Fruit fly (Drosophila melanogaster) whole organism, embryonic: ENCODE results near the gene Cow.

Source experiments
- Ada2b ChIP-seq: fragments of 200-800 bp; sonication (Bioruptor generic); IDR thresholded peaks from 2 replicates; pipeline ENCODE4 v1.3.6; 2022; ENCODE audit warnings: missing biosample characterization, missing genetic modification characterization
- Bgb ChIP-seq: fragments of 200-800 bp; sonication (Bioruptor generic); IDR thresholded peaks from 2 replicates; pipeline ENCODE4 v1.3.6; 2022; ENCODE audit warnings: missing biosample characterization, missing genetic modification characterization; ENCODE audit not compliant: partially characterized antibody
- Bteb2 ChIP-seq: fragments of 200-800 bp; sonication (Bioruptor generic); optimal IDR thresholded peaks from 2 replicates; lab custom pipeline; 2016; ENCODE audit warnings: missing biosample characterization, missing genetic modification characterization
- CG11085 ChIP-seq: fragments of 200-800 bp; sonication (Bioruptor generic); IDR thresholded peaks from 2 replicates; pipeline ENCODE4 v1.3.6; 2022; ENCODE audit warnings: missing biosample characterization, missing genetic modification characterization
- CG11504 ChIP-seq: fragments of 200-800 bp; sonication (Bioruptor generic); optimal IDR thresholded peaks from 3 replicates; lab custom pipeline; 2019; ENCODE audit warnings: missing biosample characterization, mild to moderate bottlenecking, missing genetic modification characterization, moderate library complexity
- CG17361 ChIP-seq: fragments of 200-800 bp; sonication (Bioruptor generic); IDR thresholded peaks from 3 replicates; pipeline ENCODE4 v1.3.6; 2022; ENCODE audit warnings: missing biosample characterization, missing genetic modification characterization
- CG17802 ChIP-seq: fragments of 200-800 bp; sonication (Bioruptor generic); optimal IDR thresholded peaks from 2 replicates; lab custom pipeline; 2018; ENCODE audit warnings: missing biosample characterization, mild to moderate bottlenecking, missing genetic modification characterization, moderate library complexity
- CG17912 ChIP-seq: fragments of 200-800 bp; sonication (Bioruptor generic); optimal IDR thresholded peaks from 2 replicates; lab custom pipeline; 2018; ENCODE audit warnings: missing biosample characterization, mild to moderate bottlenecking, missing genetic modification characterization
- CG18262 ChIP-seq: fragments of 200-800 bp; optimal IDR thresholded peaks from 3 replicates; lab custom pipeline; 2019; ENCODE audit warnings: missing biosample characterization, mild to moderate bottlenecking, missing genetic modification characterization, moderate library complexity
- CG3281 ChIP-seq: fragments of 200-800 bp; sonication (Bioruptor generic); optimal IDR thresholded peaks from 3 replicates; lab custom pipeline; 2017; ENCODE audit warnings: missing biosample characterization, mild to moderate bottlenecking, missing genetic modification characterization
- CG34422 ChIP-seq: fragments of 200-800 bp; sonication (Bioruptor generic); IDR thresholded peaks from 3 replicates; pipeline ENCODE4 v1.3.6; 2022; ENCODE audit warnings: missing biosample characterization, missing genetic modification characterization
- CG4707 ChIP-seq: fragments of 200-800 bp; sonication (Bioruptor generic); optimal IDR thresholded peaks from 2 replicates; lab custom pipeline; 2018; ENCODE audit warnings: missing biosample characterization, mild to moderate bottlenecking, missing genetic modification characterization, moderate library complexity
- CG6683 ChIP-seq: fragments of 200-800 bp; sonication (Bioruptor generic); optimal IDR thresholded peaks from 2 replicates; lab custom pipeline; 2017; ENCODE audit warnings: missing biosample characterization, mild to moderate bottlenecking, missing genetic modification characterization, missing genetic modification reagents
- CG7745 ChIP-seq: fragments of 200-800 bp; sonication (Bioruptor generic); optimal IDR thresholded peaks from 2 replicates; lab custom pipeline; 2018; ENCODE audit warnings: missing biosample characterization, mild to moderate bottlenecking, missing genetic modification characterization, moderate library complexity
- CG8089 ChIP-seq: fragments of 200-800 bp; sonication (Bioruptor generic); optimal IDR thresholded peaks from 3 replicates; lab custom pipeline; 2016; ENCODE audit warnings: missing biosample characterization, missing genetic modification characterization
- CG8765 ChIP-seq: fragments of 200-800 bp; sonication (Bioruptor generic); IDR thresholded peaks from 2 replicates; pipeline ENCODE4 v1.3.6; 2022; ENCODE audit warnings: missing biosample characterization, missing genetic modification characterization
- CHES-1-like ChIP-seq: fragments of 200-800 bp; sonication (Bioruptor generic); optimal IDR thresholded peaks from 2 replicates; lab custom pipeline; 2016; ENCODE audit warnings: missing biosample characterization, missing genetic modification characterization
- Camta ChIP-seq: fragments of 200-800 bp; sonication (Bioruptor generic); optimal IDR thresholded peaks from 2 replicates; lab custom pipeline; 2016; ENCODE audit warnings: missing biosample characterization, missing genetic modification characterization
- CrebB ChIP-seq: fragments of 200-800 bp; sonication (Bioruptor generic); optimal IDR thresholded peaks from 3 replicates; lab custom pipeline; 2018; ENCODE audit warnings: missing biosample characterization, mild to moderate bottlenecking, missing genetic modification characterization
- Dll ChIP-seq: fragments of 200-800 bp; sonication (Bioruptor generic); IDR thresholded peaks from 4 replicates; pipeline ENCODE4 v1.3.6; 2022; ENCODE audit warnings: missing biosample characterization, missing genetic modification characterization; ENCODE audit not compliant: partially characterized antibody
- Drgx ChIP-seq: fragments of 200-800 bp; sonication (Bioruptor generic); IDR thresholded peaks from 2 replicates; pipeline ENCODE4 v1.3.6; 2022; ENCODE audit warnings: missing biosample characterization, missing genetic modification characterization
- Eip74EF ChIP-seq, 2 experiments: fragments of 200-800 bp in 1 of 2; fragments of >200 bp in 1 of 2; sonication (Bioruptor generic) in 1 of 2; optimal IDR thresholded peaks; 2 replicates each; lab custom pipeline; 2017 to 2019; ENCODE audit warnings: missing biosample characterization in 2 of 2, missing genetic modification characterization in 2 of 2, mild to moderate bottlenecking in 1 of 2, moderate library complexity in 1 of 2
- HmgZ ChIP-seq: fragments of 200-800 bp; sonication (Bioruptor generic); optimal IDR thresholded peaks from 2 replicates; lab custom pipeline; 2018; ENCODE audit warnings: missing biosample characterization, mild to moderate bottlenecking, missing genetic modification characterization
- Hmx ChIP-seq: fragments of 200-800 bp; sonication (Bioruptor generic); optimal IDR thresholded peaks from 2 replicates; lab custom pipeline; 2016; ENCODE audit warnings: missing biosample characterization, missing genetic modification characterization
- Lim3 ChIP-seq: fragments of 200-800 bp; sonication (Bioruptor generic); IDR thresholded peaks from 2 replicates; pipeline ENCODE4 v1.3.6; 2022; ENCODE audit warnings: missing biosample characterization, missing genetic modification characterization
- Myb ChIP-seq: fragments of 200-800 bp; sonication (Bioruptor generic); optimal IDR thresholded peaks from 2 replicates; lab custom pipeline; 2016; ENCODE audit warnings: missing biosample characterization, missing genetic modification characterization
- PHDP ChIP-seq: fragments of 200-800 bp; sonication (Bioruptor generic); optimal IDR thresholded peaks from 3 replicates; lab custom pipeline; 2018; ENCODE audit warnings: missing biosample characterization, mild to moderate bottlenecking, missing genetic modification characterization, moderate library complexity
- Xbp1 ChIP-seq: fragments of 200-800 bp; sonication (Bioruptor generic); optimal IDR thresholded peaks from 3 replicates; lab custom pipeline; 2016; ENCODE audit warnings: missing biosample characterization, mild to moderate bottlenecking, missing genetic modification characterization
- ewg ChIP-seq: fragments of 200-800 bp; sonication (Bioruptor generic); optimal IDR thresholded peaks from 3 replicates; lab custom pipeline; 2017; ENCODE audit warnings: mild to moderate bottlenecking, missing biosample characterization, missing genetic modification reagents, missing genetic modification characterization
- exex ChIP-seq: fragments of 200-800 bp; sonication (Bioruptor generic); optimal IDR thresholded peaks from 4 replicates; lab custom pipeline; 2018; ENCODE audit warnings: missing biosample characterization, mild to moderate bottlenecking, missing genetic modification characterization, moderate library complexity
- fu2 ChIP-seq: fragments of 200-800 bp; sonication (Bioruptor generic); optimal IDR thresholded peaks from 2 replicates; lab custom pipeline; 2016; ENCODE audit warnings: missing biosample characterization, missing genetic modification characterization
- gem ChIP-seq: fragments of 200-800 bp; sonication (Bioruptor generic); optimal IDR thresholded peaks from 2 replicates; lab custom pipeline; 2019; ENCODE audit warnings: missing biosample characterization, mild to moderate bottlenecking, missing genetic modification characterization, moderate library complexity
- gsb ChIP-seq: fragments of 200-800 bp; sonication (Bioruptor generic); IDR thresholded peaks from 2 replicates; pipeline ENCODE4 v1.3.6; 2022; ENCODE audit warnings: missing biosample characterization, missing genetic modification characterization
- hkb ChIP-seq, 2 experiments: fragments of 200-800 bp in 1 of 2; fragments of >200 bp in 1 of 2; sonication (Bioruptor generic) in 1 of 2; IDR thresholded peaks in 1 of 2; optimal IDR thresholded peaks in 1 of 2; 2 replicates each; pipeline versions ENCODE4 v1.3.6 to Lab custom; 2017 to 2022; ENCODE audit warnings: missing biosample characterization in 1 of 2, missing genetic modification characterization in 1 of 2
- kni ChIP-seq: fragments of 200-800 bp; sonication (Bioruptor generic); optimal IDR thresholded peaks from 3 replicates; lab custom pipeline; 2017; ENCODE audit warnings: mild to moderate bottlenecking, missing biosample characterization, missing genetic modification reagents, missing genetic modification characterization
- lilli ChIP-seq: fragments of 200-800 bp; sonication (Bioruptor generic); optimal IDR thresholded peaks from 3 replicates; lab custom pipeline; 2016; ENCODE audit warnings: missing biosample characterization, missing genetic modification characterization
- lola ChIP-seq, 3 experiments: fragments of >200 bp in 2 of 3; fragments of 200-800 bp in 1 of 3; sonication (Bioruptor generic) in 1 of 3; optimal IDR thresholded peaks; 2 replicates each; lab custom pipeline; 2017 to 2019; ENCODE audit warnings: missing biosample characterization in 3 of 3, missing genetic modification characterization in 3 of 3, mild to moderate bottlenecking in 1 of 3, moderate library complexity in 1 of 3
- odd ChIP-seq: fragments of 200-800 bp; sonication (Bioruptor generic); optimal IDR thresholded peaks from 2 replicates; lab custom pipeline; 2017; ENCODE audit warnings: missing biosample characterization, mild to moderate bottlenecking, missing genetic modification characterization
- pfk ChIP-seq: fragments of 200-800 bp; sonication (Bioruptor generic); optimal IDR thresholded peaks from 2 replicates; lab custom pipeline; 2018; ENCODE audit warnings: missing biosample characterization, mild to moderate bottlenecking, missing genetic modification characterization, moderate library complexity
- phol ChIP-seq: fragments of 200-800 bp; sonication (Bioruptor generic); optimal IDR thresholded peaks from 3 replicates; lab custom pipeline; 2018; ENCODE audit warnings: missing biosample characterization, mild to moderate bottlenecking, missing genetic modification characterization, moderate library complexity
- prd ChIP-seq, 3 experiments: fragments of >200 bp in 2 of 3; fragments of 200-800 bp in 1 of 3; sonication (Bioruptor generic) in 1 of 3; optimal IDR thresholded peaks in 2 of 3; IDR thresholded peaks in 1 of 3; 2 replicates in 2 of 3; 3 replicates in 1 of 3; pipeline versions ENCODE4 v1.3.6 to Lab custom; 2017 to 2022; ENCODE audit warnings: missing biosample characterization in 1 of 3, missing genetic modification characterization in 1 of 3
- pzg ChIP-seq: fragments of 200-800 bp; sonication (Bioruptor generic); optimal IDR thresholded peaks from 3 replicates; lab custom pipeline; 2018; ENCODE audit warnings: missing biosample characterization, mild to moderate bottlenecking, missing genetic modification characterization, moderate library complexity
- rib ChIP-seq: fragments of 200-800 bp; sonication (Bioruptor generic); IDR thresholded peaks from 2 replicates; pipeline ENCODE4 v1.3.6; 2022; ENCODE audit warnings: missing biosample characterization, missing genetic modification characterization
- sd ChIP-seq: fragments of 200-800 bp; sonication (Bioruptor generic); optimal IDR thresholded peaks from 3 replicates; lab custom pipeline; 2018; ENCODE audit warnings: missing biosample characterization, mild to moderate bottlenecking, missing genetic modification characterization, moderate library complexity
- tgo ChIP-seq: fragments of 200-800 bp; sonication (Bioruptor generic); IDR thresholded peaks from 3 replicates; pipeline ENCODE4 v1.3.6; 2022; ENCODE audit warnings: missing biosample characterization, missing genetic modification characterization
- trem ChIP-seq: fragments of 200-800 bp; optimal IDR thresholded peaks from 3 replicates; lab custom pipeline; 2019; ENCODE audit warnings: missing biosample characterization, mild to moderate bottlenecking, missing genetic modification characterization, moderate library complexity
- yki ChIP-seq: fragments of >200 bp; optimal IDR thresholded peaks from 3 replicates; lab custom pipeline; 2018

The Cow gene

dm6 chr3R:23117683-23118470 is 5.3 kb upstream of the Cow start, which contains the start of the genes Rassf and CenB1A (continued):
- TF ChIP-seq CG17361 (peak; percentile 69), Bgb (peak; percentile 40; the same call in 1 of the 2 replicates), CG17802 (tag; lab: Kevin White, UChicago) (peak; percentile 9), Xbp1 (GFP tag; lab: Kevin White, UChicago) (peak; percentile 59), Dll (GFP tag; lab: Robert Waterston, UW) (peak; percentile 51; the same call in 1 of the 4 replicates), kni (peak; percentile 45), rib (GFP tag; lab: Robert Waterston, UW) (peak; percentile 9; the same call in 1 of the 2 replicates), gem (no peak), CG8765 (GFP tag; lab: Robert Waterston, UW) (no peak), Eip74EF (GFP tag; optimal IDR thresholded peaks at IDR 0.05; lab: Kevin White, UChicago) (no peak), CG11085 (GFP tag; lab: Robert Waterston, UW) (no peak), fu2 (GFP tag; lab: Kevin White, UChicago) (peak; percentile 51), CHES-1-like (GFP tag; lab: Kevin White, UChicago) (peak; percentile 56), gsb (no peak), yki (lab: Kevin White, UChicago) (no peak), PHDP (tag; lab: Kevin White, UChicago) (peak; percentile 10), Drgx (0 out of 2 replicates have a peak, but pooled peaks have one; percentile 24), pfk (GFP tag; lab: Kevin White, UChicago) (no peak), lola (GFP tag; optimal IDR thresholded peaks at IDR 0.05; lab: Kevin White, UChicago) (peak in 1 of 3 experiments; percentile 18), CG3281 (GFP tag; lab: Kevin White, UChicago) (no peak), ewg (GFP tag; lab: Kevin White, UChicago) (no peak), sd (tag; lab: Kevin White, UChicago) (no peak), lilli (peak; percentile 55), exex (no peak), CG4707 (GFP tag; lab: Kevin White, UChicago) (no peak), odd (GFP tag; lab: Kevin White, UChicago) (no peak), Hmx (no peak), Camta (no peak), Myb (GFP tag; lab: Kevin White, UChicago) (peak; percentile 57), Bteb2 (GFP tag; lab: Kevin White, UChicago) (no peak), phol (peak; percentile 60), HmgZ (tag; lab: Kevin White, UChicago) (no peak), Lim3 (GFP tag; lab: Robert Waterston, UW) (no peak), Ada2b (GFP tag; lab: Robert Waterston, UW) (peak; percentile 17; the same call in 1 of the 2 replicates), CG7745 (tag; lab: Kevin White, UChicago) (no peak), CG34422 (GFP tag; lab: Robert Waterston, UW) (peak; percentile 89; the same call in 1 of the 3 replicates), CG18262 (tag; lab: Kevin White, UChicago) (peak; percentile 29), CG11504 (tag; lab: Kevin White, UChicago) (no peak), pzg (GFP tag; lab: Kevin White, UChicago) (peak; percentile 50), hkb (optimal IDR thresholded peaks at IDR 0.05; lab: Kevin White, UChicago) (peak; percentile 73), hkb (GFP tag; IDR thresholded peaks at IDR 0.05; lab: Robert Waterston, UW) (no peak; the same call in 1 of the 2 replicates), CrebB (no peak), trem (tag; lab: Kevin White, UChicago) (peak; percentile 21), CG6683 (no peak), prd (optimal IDR thresholded peaks at IDR 0.05; lab: Kevin White, UChicago) (no peak), prd (GFP tag; IDR thresholded peaks at IDR 0.05; lab: Robert Waterston, UW) (peak; percentile 53; the same call in 2 of the 3 replicates), CG17912 (no peak), CG8089 (no peak), tgo (GFP tag; lab: Robert Waterston, UW) (peak; percentile 36; the same call in 1 of the 3 replicates)
